Worm (Caenorhabditis elegans) whole organism, dauer: Measurements from ENCODE around the gene F55F3.4.

Experiments used
- unc-62 ChIP-seq: sonication (generic microtip); optimal IDR thresholded peaks from 2 replicates; lab custom pipeline; 2017; ENCODE audit warnings: missing biosample characterization, missing genetic modification reagents, missing genetic modification characterization

Gene F55F3.4

ce11 chrX:13785268-13785667, at the start of gene F55F3.4:
TSS of gene F55F3.4 (plus strand) at chrX:13785568.
- no peak for TF ChIP-seq unc-62 (GFP tag; lab: Kevin White, UChicago)

DNA sequence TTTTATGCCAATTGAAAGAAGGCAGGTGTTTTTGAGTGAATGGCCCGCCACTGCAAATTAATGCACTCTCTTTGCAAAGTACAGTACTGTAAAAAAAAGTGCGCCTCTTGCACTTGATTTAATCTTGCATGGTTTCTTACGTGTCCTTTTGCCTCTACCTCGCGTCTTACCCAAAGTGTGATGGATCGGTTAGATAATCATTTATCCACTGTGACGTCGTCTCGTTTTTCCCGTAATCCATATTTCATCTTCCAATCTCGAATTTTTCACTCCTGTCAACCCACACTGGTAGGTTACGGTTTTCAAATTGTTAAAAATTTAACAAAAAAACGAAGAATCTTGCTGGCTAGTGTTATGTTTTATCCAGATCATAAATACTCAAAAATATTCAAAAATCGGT, 48.7 kb upstream of the F55F3.4 start:
- TF ChIP-seq unc-62 (GFP tag; lab: Kevin White, UChicago): no peak

DNA sequence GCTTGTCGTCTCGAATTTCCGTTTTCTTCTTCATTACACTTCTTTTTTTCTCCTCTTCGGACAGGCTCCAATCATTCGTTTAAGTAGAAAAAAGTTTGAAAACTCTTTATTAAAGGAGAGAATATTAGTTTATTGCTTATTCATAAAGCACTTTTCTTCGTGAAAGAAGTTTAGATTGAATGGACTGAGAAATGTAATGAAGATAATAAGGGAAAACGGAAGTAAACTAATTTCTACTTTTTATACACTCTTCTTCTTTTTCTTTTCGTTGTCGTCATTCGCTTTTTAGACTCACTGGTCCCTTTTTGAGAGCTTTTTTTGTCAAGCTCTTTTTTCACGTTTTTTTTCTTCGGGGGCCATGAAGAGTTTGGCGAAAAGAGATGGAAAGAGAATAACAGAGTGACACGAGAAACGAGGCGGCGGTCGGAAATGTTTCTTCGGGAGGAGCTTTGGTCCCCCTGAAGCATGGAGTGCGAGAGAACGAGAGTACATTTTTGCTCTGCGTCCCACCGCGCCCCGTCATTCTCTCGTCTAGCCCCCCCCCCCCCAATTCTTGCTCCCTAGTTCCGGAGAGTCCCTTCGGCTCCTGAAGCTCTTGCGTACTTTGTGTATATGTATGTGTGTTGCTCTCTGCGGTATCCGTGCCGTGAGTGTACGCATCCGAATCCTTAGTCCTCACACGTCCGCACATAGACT, 46.1 kb upstream of the F55F3.4 start:
- no peak for TF ChIP-seq unc-62 (GFP tag; lab: Kevin White, UChicago)

- no peak for TF ChIP-seq unc-62 (GFP tag; lab: Kevin White, UChicago)
Measured at ce11 chrX:13743371-13743770, 42.0 kb upstream of the F55F3.4 start.

DNA sequence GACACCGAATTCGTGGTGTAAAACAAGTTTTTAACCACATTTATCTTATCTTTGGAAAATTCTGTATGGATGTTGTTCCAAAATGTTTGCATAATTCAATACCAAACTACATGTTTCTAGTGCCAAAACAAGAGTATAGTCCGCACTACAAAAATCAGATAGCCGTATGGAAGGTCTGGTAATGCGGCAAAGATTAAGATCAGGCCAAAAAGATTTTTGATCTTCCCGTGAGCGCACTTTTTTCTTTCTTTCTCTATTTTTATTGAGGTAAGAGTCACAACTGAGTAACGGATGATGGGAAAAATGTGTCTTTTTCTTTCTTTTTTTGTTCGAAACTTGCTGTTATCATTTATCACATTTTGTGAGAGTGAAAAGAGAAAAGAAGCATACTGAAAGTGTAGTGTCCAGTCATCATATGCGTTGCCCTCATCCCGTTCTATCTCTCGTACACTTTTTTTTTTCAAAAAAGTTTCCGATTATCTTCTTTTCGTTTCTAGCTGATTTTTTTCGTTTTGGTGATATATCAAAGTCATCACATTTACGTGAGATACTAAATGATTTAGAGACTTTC, 40.7 kb upstream of the F55F3.4 start:
- no peak for TF ChIP-seq unc-62 (GFP tag; lab: Kevin White, UChicago)

- TF ChIP-seq unc-62 (GFP tag; lab: Kevin White, UChicago): no peak
Measured at ce11 chrX:13745558-13745957, 39.8 kb upstream of the F55F3.4 start.

DNA sequence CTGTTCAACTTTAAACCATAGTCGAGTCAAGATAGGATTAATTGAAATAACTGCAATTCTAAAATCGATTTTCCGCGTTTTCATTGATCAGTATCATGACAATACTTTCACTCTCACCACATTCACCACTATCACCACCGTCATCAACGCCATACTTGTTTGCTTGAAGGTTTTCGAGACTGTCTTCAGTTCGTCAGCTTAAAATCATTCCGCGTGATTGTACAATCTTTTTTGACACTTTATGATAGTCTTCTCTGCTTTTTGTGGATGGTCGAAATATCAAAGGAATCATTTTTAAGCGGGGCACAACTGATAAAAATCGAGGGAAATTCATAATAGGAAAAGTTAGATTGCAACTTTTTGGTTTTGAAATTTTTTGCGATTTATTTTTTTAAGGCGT, 39.1 kb upstream of the F55F3.4 start:
- TF ChIP-seq unc-62 (GFP tag; lab: Kevin White, UChicago): no peak

DNA sequence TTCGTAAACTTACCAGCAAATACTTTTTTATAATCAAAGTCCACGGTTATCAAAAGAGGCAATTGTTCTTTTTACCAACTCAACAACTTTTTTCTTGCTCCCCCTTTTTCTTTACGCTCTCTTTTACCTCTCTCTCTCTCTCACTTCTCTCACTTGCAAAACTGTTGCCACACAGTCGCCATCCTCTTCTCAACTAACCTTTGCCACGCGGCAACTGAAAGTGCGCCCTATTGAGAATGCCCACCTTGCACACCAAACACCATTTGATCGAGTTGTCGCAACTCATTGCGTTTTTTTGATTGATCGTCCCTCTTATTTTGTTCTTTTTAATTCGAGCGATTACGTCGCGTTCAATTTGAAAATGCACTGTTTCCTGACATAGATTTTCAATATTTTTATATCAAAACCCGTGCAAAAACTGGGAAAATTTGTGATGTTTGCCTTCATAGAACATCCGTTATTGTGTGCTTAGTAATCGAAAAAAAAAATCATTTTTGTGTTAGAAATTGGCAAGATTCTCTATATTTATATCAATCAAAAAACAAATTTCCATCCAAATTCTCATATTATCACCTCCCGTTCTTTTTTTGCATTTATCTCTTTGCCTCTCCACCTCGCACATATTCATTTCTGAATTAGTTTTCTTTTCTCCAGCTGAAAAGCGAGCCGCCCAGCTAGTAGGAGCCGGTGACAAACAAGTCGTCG, 38.6 kb upstream of the F55F3.4 start, which contains the start of gene nhr-71:
Gene nhr-71 (plus strand): TSS at position 655 of the 705 bp plus-strand sequence.
- no peak for TF ChIP-seq unc-62 (GFP tag; lab: Kevin White, UChicago)

- TF ChIP-seq unc-62 (GFP tag; lab: Kevin White, UChicago): no peak
Measured at ce11 chrX:13747997-13748396, 37.4 kb upstream of the F55F3.4 start.

DNA sequence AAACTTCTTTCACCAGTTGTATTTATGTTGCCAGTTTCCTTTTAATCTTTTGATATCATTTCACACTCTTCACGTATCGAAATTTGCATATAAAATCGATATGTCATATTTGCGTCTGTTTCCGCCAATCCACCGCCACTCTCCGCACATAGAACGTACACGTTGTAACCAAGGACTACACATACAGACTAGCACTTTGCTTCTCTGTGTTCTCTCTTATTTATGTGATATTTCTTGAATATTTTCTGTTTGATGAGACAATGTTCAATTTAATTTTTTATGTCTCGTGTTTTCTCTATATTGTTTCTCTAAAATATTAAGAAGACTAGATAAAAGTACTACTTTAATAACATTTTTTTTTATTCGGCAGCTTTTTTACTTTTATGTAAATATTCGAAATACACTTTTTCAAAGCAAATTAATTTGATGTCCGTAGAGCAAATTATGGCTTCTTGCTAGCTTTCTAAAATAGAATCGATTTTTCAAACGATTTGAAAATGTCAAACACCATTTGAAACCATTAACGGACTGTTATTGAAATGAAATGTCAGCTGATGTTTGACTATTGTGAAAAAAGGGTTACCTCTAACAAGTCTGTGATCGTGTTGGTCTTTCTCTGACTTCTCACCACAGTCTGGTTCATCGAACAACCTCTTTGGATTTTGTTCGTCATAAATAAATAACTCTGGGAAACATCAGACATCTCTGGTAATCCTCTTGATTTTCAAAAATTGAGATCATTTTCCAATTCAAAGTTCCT, 32.4 kb upstream of the F55F3.4 start:
- no peak for TF ChIP-seq unc-62 (GFP tag; lab: Kevin White, UChicago)

ce11 chrX:13754498-13754897, 30.9 kb upstream of the F55F3.4 start:
- no peak for TF ChIP-seq unc-62 (GFP tag; lab: Kevin White, UChicago)

DNA sequence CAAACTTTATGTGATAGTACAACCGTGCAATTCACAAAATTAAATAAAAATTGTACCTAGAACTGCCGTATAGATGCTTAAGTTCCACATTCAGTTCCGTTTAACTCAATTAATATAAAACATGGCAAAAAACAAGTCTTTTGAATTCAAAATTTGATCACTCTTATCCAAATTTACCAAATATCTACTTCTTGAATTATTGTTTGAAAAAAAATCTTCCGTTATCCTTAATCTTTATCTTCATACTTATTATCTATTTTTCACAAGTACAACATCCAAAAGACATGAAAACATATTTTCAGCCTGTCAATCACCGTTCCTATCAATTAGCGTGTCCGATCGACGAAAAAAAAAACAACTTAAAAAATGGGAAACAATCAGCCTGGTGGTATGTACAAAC, 29.9 kb upstream of the F55F3.4 start, which contains the start of gene aakb-1:
Gene aakb-1 (plus strand): TSS at position 301 of the 400 bp plus-strand sequence.
- no peak for TF ChIP-seq unc-62 (GFP tag; lab: Kevin White, UChicago)

- TF ChIP-seq unc-62 (GFP tag; lab: Kevin White, UChicago): no peak
Measured at ce11 chrX:13759676-13760447, 25.5 kb upstream of the F55F3.4 start, which contains the start of gene cest-13. TSS of gene cest-13 (plus strand) at chrX:13760237.

DNA sequence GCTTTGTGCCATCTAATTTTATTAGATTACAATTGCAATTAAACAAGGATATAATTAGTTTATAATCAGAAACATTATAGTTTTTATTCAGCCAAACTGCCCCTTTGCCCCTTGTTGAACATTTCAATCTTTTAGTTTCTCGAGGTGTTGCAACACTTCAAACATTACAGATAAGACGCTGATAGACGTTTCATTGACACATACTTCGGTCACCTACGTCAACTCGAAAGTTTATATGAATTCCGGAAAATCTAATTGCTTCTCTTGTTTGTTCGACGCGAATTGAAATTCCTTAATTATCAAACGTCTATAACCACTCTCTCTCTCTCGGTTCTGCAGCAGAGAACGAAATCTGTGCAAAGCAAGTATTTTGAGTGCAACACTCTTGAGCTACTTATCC, 18.1 kb upstream of the F55F3.4 start:
- no peak for TF ChIP-seq unc-62 (GFP tag; lab: Kevin White, UChicago)

DNA sequence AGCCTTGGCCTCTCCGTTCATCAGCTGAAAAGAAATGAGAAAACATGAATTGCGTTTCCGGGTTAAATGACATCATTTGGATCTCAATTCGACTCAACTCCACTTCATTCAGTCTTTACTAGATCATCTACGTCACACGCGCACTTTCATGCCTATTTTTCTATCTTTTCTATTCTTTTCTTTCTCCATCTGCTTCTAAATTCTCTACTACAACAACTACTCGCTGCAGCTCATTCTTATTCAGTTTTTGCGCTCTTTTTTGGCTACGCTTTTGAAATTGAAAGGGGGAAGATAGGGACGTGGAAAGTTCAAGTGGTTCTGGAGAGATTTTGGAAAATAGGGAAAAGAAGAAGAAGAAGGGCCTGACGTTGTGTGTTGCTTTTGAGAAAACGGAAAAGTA, 16.8 kb upstream of the F55F3.4 start:
- TF ChIP-seq unc-62 (GFP tag; lab: Kevin White, UChicago): no peak
